Fruit fly (Drosophila melanogaster) whole organism, embryonic: ENCODE measurements around the gene CG31077.

Source experiments
- ATbp ChIP-seq: fragments of 200-800 bp; sonication (Bioruptor generic); optimal IDR thresholded peaks from 2 replicates; lab custom pipeline; 2017; ENCODE audit warnings: missing biosample characterization, mild to moderate bottlenecking, missing genetic modification characterization, missing genetic modification reagents
- Adf1 ChIP-seq: fragments of 200-800 bp; sonication (Bioruptor generic); IDR thresholded peaks from 2 replicates; pipeline ENCODE4 v1.3.6; 2022; ENCODE audit warnings: missing biosample characterization, missing genetic modification characterization
- BtbVII ChIP-seq: fragments of 200-800 bp; sonication (Bioruptor generic); optimal IDR thresholded peaks from 3 replicates; lab custom pipeline; 2017; ENCODE audit warnings: missing biosample characterization, mild to moderate bottlenecking, missing genetic modification characterization
- CG10267 ChIP-seq: fragments of 200-800 bp; sonication (Bioruptor generic); optimal IDR thresholded peaks from 2 replicates; lab custom pipeline; 2018; ENCODE audit warnings: missing biosample characterization, mild to moderate bottlenecking, missing genetic modification characterization, moderate library complexity
- CG11695 ChIP-seq: fragments of 200-800 bp; sonication (Bioruptor generic); IDR thresholded peaks from 3 replicates; pipeline ENCODE4 v1.3.6; 2022; ENCODE audit warnings: missing biosample characterization, missing genetic modification characterization
- CG13624 ChIP-seq: fragments of 200-800 bp; sonication (Bioruptor generic); optimal IDR thresholded peaks from 2 replicates; lab custom pipeline; 2016; ENCODE audit warnings: missing biosample characterization, missing genetic modification characterization
- CG14014 ChIP-seq: fragments of 200-800 bp; sonication (Bioruptor generic); IDR thresholded peaks from 2 replicates; pipeline ENCODE4 v1.3.6; 2022; ENCODE audit warnings: missing biosample characterization, missing genetic modification characterization
- CG14441 ChIP-seq: fragments of 200-800 bp; sonication (Bioruptor generic); IDR thresholded peaks from 2 replicates; pipeline ENCODE4 v1.3.6; 2022; ENCODE audit warnings: missing biosample characterization, missing genetic modification characterization
- CG15269 ChIP-seq: fragments of 200-800 bp; sonication (Bioruptor generic); optimal IDR thresholded peaks from 2 replicates; lab custom pipeline; 2018; ENCODE audit warnings: missing biosample characterization, mild to moderate bottlenecking, missing genetic modification characterization, moderate library complexity
- CG1529 ChIP-seq: fragments of 200-800 bp; sonication (Bioruptor generic); optimal IDR thresholded peaks from 3 replicates; lab custom pipeline; 2018; ENCODE audit warnings: missing biosample characterization, missing genetic modification characterization
- CG15514 ChIP-seq: fragments of 200-800 bp; sonication (Bioruptor generic); optimal IDR thresholded peaks from 3 replicates; lab custom pipeline; 2017; ENCODE audit warnings: missing biosample characterization, missing genetic modification characterization, mild to moderate bottlenecking, moderate library complexity, missing genetic modification reagents
- CG17612 ChIP-seq: fragments of 200-800 bp; sonication (Bioruptor generic); IDR thresholded peaks from 2 replicates; pipeline ENCODE4 v1.3.6; 2022; ENCODE audit warnings: missing biosample characterization, missing genetic modification characterization
- CG18599 ChIP-seq: fragments of 200-800 bp; sonication (Bioruptor generic); optimal IDR thresholded peaks from 3 replicates; lab custom pipeline; 2017; ENCODE audit warnings: missing biosample characterization, missing genetic modification characterization, mild to moderate bottlenecking, moderate library complexity, missing genetic modification reagents
- CG2120 ChIP-seq: fragments of 200-800 bp; sonication (Bioruptor generic); optimal IDR thresholded peaks from 3 replicates; lab custom pipeline; 2016; ENCODE audit warnings: missing biosample characterization, missing genetic modification characterization
- CG2678 ChIP-seq: fragments of 200-800 bp; sonication (Bioruptor generic); optimal IDR thresholded peaks from 3 replicates; lab custom pipeline; 2019; ENCODE audit warnings: missing biosample characterization, mild to moderate bottlenecking, missing genetic modification characterization, moderate library complexity
- CG31224 ChIP-seq: fragments of 200-800 bp; sonication (Bioruptor generic); IDR thresholded peaks from 2 replicates; pipeline ENCODE4 v1.3.6; 2022; ENCODE audit warnings: missing biosample characterization, missing genetic modification characterization
- CG4854 ChIP-seq: fragments of 200-800 bp; sonication (Bioruptor generic); optimal IDR thresholded peaks from 2 replicates; lab custom pipeline; 2016; ENCODE audit warnings: missing biosample characterization, missing genetic modification characterization, inconsistent platforms
- CoRest ChIP-seq: fragments of 200-800 bp; sonication (Bioruptor generic); optimal IDR thresholded peaks from 3 replicates; lab custom pipeline; 2018; ENCODE audit warnings: missing biosample characterization, mild to moderate bottlenecking, missing genetic modification characterization, moderate library complexity
- D19A ChIP-seq: fragments of 200-800 bp; optimal IDR thresholded peaks from 3 replicates; lab custom pipeline; 2019; ENCODE audit warnings: missing biosample characterization, mild to moderate bottlenecking, missing genetic modification characterization, moderate library complexity
- E2f1 ChIP-seq: fragments of 200-800 bp; sonication (Bioruptor generic); IDR thresholded peaks from 2 replicates; pipeline ENCODE4 v1.3.6; 2022; ENCODE audit warnings: missing biosample characterization, missing genetic modification characterization
- Fer3 ChIP-seq: fragments of 200-800 bp; sonication (Bioruptor generic); optimal IDR thresholded peaks from 2 replicates; lab custom pipeline; 2018; ENCODE audit warnings: missing biosample characterization, mild to moderate bottlenecking, missing genetic modification characterization, moderate library complexity
- Med ChIP-seq: fragments of 200-800 bp; sonication (Bioruptor generic); peaks from one replicate; lab custom pipeline; 2016; ENCODE audit warnings: missing biosample characterization, missing genetic modification characterization, mild to moderate bottlenecking, inconsistent platforms, moderate library complexity
- Meics ChIP-seq: fragments of 200-800 bp; sonication (Bioruptor generic); optimal IDR thresholded peaks from 2 replicates; lab custom pipeline; 2017; ENCODE audit warnings: missing biosample characterization, mild to moderate bottlenecking, missing genetic modification characterization
- Pdp1 ChIP-seq, 2 experiments: fragments of 200-800 bp; sonication (Bioruptor generic); optimal IDR thresholded peaks; 3 replicates each; lab custom pipeline; 2016; ENCODE audit warnings: missing biosample characterization in 2 of 2, missing genetic modification characterization in 2 of 2, mild to moderate bottlenecking in 1 of 2, moderate library complexity in 1 of 2
- Ptx1 ChIP-seq: fragments of 200-800 bp; sonication (Bioruptor generic); IDR thresholded peaks from 2 replicates; pipeline ENCODE4 v1.3.6; 2022; ENCODE audit warnings: missing biosample characterization, missing genetic modification characterization
- Scr ChIP-seq: fragments of 200-800 bp; sonication (Bioruptor generic); IDR thresholded peaks from 2 replicates; pipeline ENCODE4 v1.3.6; 2022; ENCODE audit warnings: missing biosample characterization, missing genetic modification characterization; ENCODE audit not compliant: partially characterized antibody
- Side ChIP-seq: fragments of 200-800 bp; sonication (Bioruptor generic); optimal IDR thresholded peaks from 2 replicates; lab custom pipeline; 2016; ENCODE audit warnings: missing biosample characterization, missing genetic modification characterization
- Tbp ChIP-seq: fragments of >200 bp; optimal IDR thresholded peaks from 2 replicates; lab custom pipeline; 2018; ENCODE audit warnings: missing biosample characterization, missing genetic modification characterization
- crc ChIP-seq: fragments of 200-800 bp; sonication (Bioruptor generic); optimal IDR thresholded peaks from 2 replicates; lab custom pipeline; 2016; ENCODE audit warnings: missing biosample characterization, missing genetic modification characterization
- croc ChIP-seq: fragments of 200-800 bp; sonication (Bioruptor generic); conservative IDR thresholded peaks from 3 replicates; pipeline ENCODE4 v1.3.6; 2022; ENCODE audit warnings: missing biosample characterization, missing genetic modification characterization
- danr ChIP-seq: fragments of 200-800 bp; sonication (Bioruptor generic); IDR thresholded peaks from 2 replicates; pipeline ENCODE4 v1.3.6; 2022; ENCODE audit warnings: missing biosample characterization, missing genetic modification characterization
- dysf ChIP-seq: fragments of 200-800 bp; sonication (Bioruptor generic); IDR thresholded peaks from 3 replicates; pipeline ENCODE4 v1.3.6; 2022; ENCODE audit warnings: missing biosample characterization, missing genetic modification characterization
- esg ChIP-seq: fragments of 200-800 bp; sonication (Bioruptor generic); conservative IDR thresholded peaks from 2 replicates; pipeline ENCODE4 v1.3.6; 2022; ENCODE audit warnings: missing biosample characterization, missing genetic modification characterization
- h ChIP-seq: fragments of >200 bp; optimal IDR thresholded peaks from 2 replicates; lab custom pipeline; 2017
- kni ChIP-seq: fragments of 200-800 bp; sonication (Bioruptor generic); optimal IDR thresholded peaks from 3 replicates; lab custom pipeline; 2017; ENCODE audit warnings: mild to moderate bottlenecking, missing biosample characterization, missing genetic modification reagents, missing genetic modification characterization
- lab ChIP-seq: fragments of 200-800 bp; sonication (Bioruptor generic); optimal IDR thresholded peaks from 3 replicates; lab custom pipeline; 2017; ENCODE audit warnings: missing biosample characterization, missing genetic modification characterization, mild to moderate bottlenecking, moderate library complexity, missing genetic modification reagents
- row ChIP-seq: fragments of 200-800 bp; sonication (Bioruptor generic); IDR thresholded peaks from 3 replicates; pipeline ENCODE4 v1.3.6; 2022; ENCODE audit warnings: missing biosample characterization, missing genetic modification characterization
- slou ChIP-seq: fragments of 200-800 bp; sonication (Bioruptor generic); optimal IDR thresholded peaks from 3 replicates; lab custom pipeline; 2016; ENCODE audit warnings: missing biosample characterization, missing genetic modification characterization
- sna ChIP-seq: fragments of 200-800 bp; sonication (Bioruptor generic); IDR thresholded peaks from 2 replicates; pipeline ENCODE4 v1.3.6; 2022; ENCODE audit warnings: missing biosample characterization, missing genetic modification characterization; ENCODE audit not compliant: partially characterized antibody
- unpg ChIP-seq: fragments of 200-800 bp; sonication (Bioruptor generic); optimal IDR thresholded peaks from 3 replicates; lab custom pipeline; 2018; ENCODE audit warnings: missing biosample characterization, mild to moderate bottlenecking, missing genetic modification characterization, moderate library complexity
- wek ChIP-seq: fragments of 200-800 bp; sonication (Bioruptor generic); optimal IDR thresholded peaks from 3 replicates; lab custom pipeline; 2018; ENCODE audit warnings: missing biosample characterization, mild to moderate bottlenecking, missing genetic modification characterization, moderate library complexity

CG31077 gene

DNA sequence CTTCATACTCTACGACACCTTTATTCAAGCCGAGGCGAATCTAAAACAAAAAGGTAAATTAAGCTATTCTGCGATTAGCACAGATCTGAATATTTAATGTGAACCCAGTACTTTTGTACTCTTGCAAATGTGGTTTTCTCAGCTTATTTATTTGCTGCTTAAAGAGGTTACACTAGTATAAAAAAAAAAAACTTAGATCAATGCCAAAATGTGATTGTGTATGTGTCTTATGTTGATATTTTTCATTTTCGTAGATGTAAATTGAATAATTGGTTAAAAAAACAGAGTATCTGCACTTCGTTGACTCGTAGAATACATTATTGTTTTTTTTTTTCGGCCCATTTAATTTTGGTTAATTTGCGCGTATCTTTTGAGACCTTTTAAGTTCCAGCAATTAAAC lies 29.8 kb upstream of the CG31077 start:
- TF ChIP-seq Fer3 (tag; lab: Kevin White, UChicago) (peak; percentile 1), ATbp (no peak), Ptx1 (GFP tag; lab: Robert Waterston, UW) (peak; percentile 21; the same call in 1 of the 2 replicates), lab (GFP tag; lab: Kevin White, UChicago) (peak; percentile 30), BtbVII (no peak), E2f1 (GFP tag; lab: Robert Waterston, UW) (0 out of 2 replicates have a peak, but pooled peaks have one; percentile 17), CG11695 (GFP tag; lab: Robert Waterston, UW) (0 out of 3 replicates have a peak, but pooled peaks have one; percentile 38), CG1529 (GFP tag; lab: Kevin White, UChicago) (no peak), danr (GFP tag; lab: Robert Waterston, UW) (no peak), D19A (tag; lab: Kevin White, UChicago) (peak; percentile 79), CG14014 (no peak), h (lab: Kevin White, UChicago) (no peak), Scr (GFP tag; lab: Robert Waterston, UW) (no peak), unpg (GFP tag; lab: Kevin White, UChicago) (no peak), row (GFP tag; lab: Robert Waterston, UW) (peak; percentile 69; the same call in 2 of the 3 replicates), CG14441 (GFP tag; lab: Robert Waterston, UW) (0 out of 2 replicates have a peak, but pooled peaks have one; percentile 13), CG2678 (tag; lab: Kevin White, UChicago) (peak; percentile 47), Meics (GFP tag; lab: Kevin White, UChicago) (peak; percentile 37), CG2120 (peak; percentile 12), sna (GFP tag; lab: Robert Waterston, UW) (no peak), CG13624 (GFP tag; lab: Kevin White, UChicago) (peak; percentile 3), CG15514 (GFP tag; lab: Kevin White, UChicago) (no peak), CG31224 (GFP tag; lab: Robert Waterston, UW) (0 out of 2 replicates have a peak, but pooled peaks have one; percentile 5), CG15269 (peak; percentile 31), Tbp (GFP tag; lab: Kevin White, UChicago) (no peak), esg (GFP tag; lab: Robert Waterston, UW) (no peak)

dm6 chr3R:26978241-26978640 lies 21.3 kb upstream of the CG31077 start, which contains the start of the genes CG14253 and CG46313:
TSS of gene CG14253 (plus strand) at chr3R:26978541.
TSS of gene CG46313 (plus strand) at chr3R:26978541.
- TF ChIP-seq CG18599 (GFP tag; lab: Kevin White, UChicago) (peak; percentile 3), dysf (GFP tag; lab: Robert Waterston, UW) (0 out of 3 replicates have a peak, but pooled peaks have one; percentile 5), CG17612 (no peak), Pdp1 (GFP tag; optimal IDR thresholded peaks at IDR 0.05; lab: Kevin White, UChicago) (peak in 1 of 2 experiments; percentile 53), CG4854 (GFP tag; lab: Kevin White, UChicago) (no peak), CG10267 (tag; lab: Kevin White, UChicago) (no peak), Meics (GFP tag; lab: Kevin White, UChicago) (peak; percentile 5), kni (no peak), Med (GFP tag; lab: Kevin White, UChicago) (peak; percentile 30), crc (peak; percentile 6), lab (GFP tag; lab: Kevin White, UChicago) (peak; percentile 29), row (GFP tag; lab: Robert Waterston, UW) (peak; percentile 26; the same call in 1 of the 3 replicates), croc (GFP tag; lab: Robert Waterston, UW) (no peak), wek (peak; percentile 36), Adf1 (GFP tag; lab: Robert Waterston, UW) (peak; percentile 11; the same call in 1 of the 2 replicates), CoRest (no peak), Side (GFP tag; lab: Kevin White, UChicago) (no peak), slou (GFP tag; lab: Kevin White, UChicago) (no peak)
